Worm (Caenorhabditis elegans) whole organism, early embryonic: Measurements from ENCODE around the gene moc-5.

Source experiments
- B0310.2 ChIP-seq: sonication (generic microtip); optimal IDR thresholded peaks from 2 replicates; lab custom pipeline; 2016; ENCODE audit warnings: mild to moderate bottlenecking, missing genetic modification characterization, missing compliant biosample characterization
- F13C5.2 ChIP-seq: sonication (generic microtip); optimal IDR thresholded peaks from 2 replicates; lab custom pipeline; 2017; ENCODE audit warnings: mild to moderate bottlenecking, missing genetic modification characterization, inconsistent platforms, missing compliant biosample characterization
- aly-1 ChIP-seq: sonication (generic microtip); optimal IDR thresholded peaks from 2 replicates; lab custom pipeline; 2016; ENCODE audit warnings: missing genetic modification characterization, missing compliant biosample characterization
- ama-1 ChIP-seq: fragments of 150-350 bp; optimal IDR thresholded peaks from 2 replicates; lab custom pipeline; 2014
- ceh-13 ChIP-seq: fragments of 200-800 bp; sonication (Bioruptor generic); optimal IDR thresholded peaks from 2 replicates; lab custom pipeline; 2018; ENCODE audit warnings: mild to moderate bottlenecking, missing genetic modification characterization, missing compliant biosample characterization
- ceh-36 ChIP-seq: sonication (generic microtip); optimal IDR thresholded peaks from 2 replicates; lab custom pipeline; 2016; ENCODE audit warnings: missing genetic modification characterization, inconsistent platforms, missing compliant biosample characterization
- ets-7 ChIP-seq: sonication (generic microtip); optimal IDR thresholded peaks from 2 replicates; lab custom pipeline; 2016; ENCODE audit warnings: missing genotype, missing genetic modification characterization, missing compliant biosample characterization
- flt-1 ChIP-seq: fragments of 200-800 bp; sonication (Bioruptor generic); IDR thresholded peaks from 2 replicates; pipeline ENCODE4 v1.3.6; 2022; ENCODE audit warnings: missing genetic modification characterization, missing compliant biosample characterization
- hmbx-1 ChIP-seq: sonication (generic microtip); optimal IDR thresholded peaks from 2 replicates; lab custom pipeline; 2016; ENCODE audit warnings: mild to moderate bottlenecking, missing genetic modification characterization, missing compliant biosample characterization
- hmg-4 ChIP-seq: fragments of 200-800 bp; sonication (Bioruptor generic); optimal IDR thresholded peaks from 2 replicates; lab custom pipeline; 2018; ENCODE audit warnings: mild to moderate bottlenecking, missing genetic modification characterization, missing compliant biosample characterization
- hnd-1 ChIP-seq: sonication (generic microtip); optimal IDR thresholded peaks from 2 replicates; lab custom pipeline; 2016; ENCODE audit warnings: missing genetic modification characterization, missing compliant biosample characterization
- pes-1 ChIP-seq: fragments of 200-800 bp; sonication (Bioruptor generic); IDR thresholded peaks from 2 replicates; pipeline ENCODE4 v1.3.6; 2022; ENCODE audit warnings: missing genetic modification reagents, missing genetic modification characterization, missing compliant biosample characterization
- scrt-1 ChIP-seq: fragments of 200-800 bp; sonication (Bioruptor generic); IDR thresholded peaks from 2 replicates; pipeline ENCODE4 v1.3.6; 2022; ENCODE audit warnings: missing genetic modification characterization, missing compliant biosample characterization
- sea-1 ChIP-seq: fragments of 200-800 bp; sonication (Bioruptor generic); conservative IDR thresholded peaks from 2 replicates; pipeline ENCODE4 v1.3.6; 2022; ENCODE audit warnings: missing genetic modification characterization, missing compliant biosample characterization
- tbx-11 ChIP-seq: fragments of 200-800 bp; sonication (Bioruptor generic); IDR thresholded peaks from 2 replicates; pipeline ENCODE4 v1.3.6; 2022; ENCODE audit warnings: missing genetic modification characterization, missing compliant biosample characterization
- tbx-37 ChIP-seq: fragments of 200-800 bp; sonication (Bioruptor generic); conservative IDR thresholded peaks from 2 replicates; pipeline ENCODE4 v1.3.6; 2022; ENCODE audit warnings: missing genetic modification reagents, missing genetic modification characterization, missing compliant biosample characterization
- tra-4 ChIP-seq: sonication (generic microtip); optimal IDR thresholded peaks from 2 replicates; lab custom pipeline; 2017; ENCODE audit warnings: missing genetic modification characterization, missing compliant biosample characterization

The moc-5 gene

ce11 chrX:9587642-9588041 lies 21.9 kb upstream of the moc-5 start, which contains the start of gene gpx-3:
Gene gpx-3 (plus strand): TSS chrX:9587942.
- TF ChIP-seq B0310.2 (tag; lab: Kevin White, UChicago) (no peak), ama-1 (lab: Kevin White, UChicago) (no peak), F13C5.2 (no peak), hmg-4 (no peak), hmbx-1 (tag; lab: Kevin White, UChicago) (no peak), tbx-11 (GFP tag; lab: Robert Waterston, UW) (no peak), ceh-13 (GFP tag; lab: Kevin White, UChicago) (no peak), aly-1 (tag; lab: Kevin White, UChicago) (no peak), sea-1 (no peak), ets-7 (tag; lab: Kevin White, UChicago) (no peak), pes-1 (GFP tag; lab: Robert Waterston, UW) (no peak), scrt-1 (no peak), hnd-1 (tag; lab: Kevin White, UChicago) (no peak), flt-1 (GFP tag; lab: Robert Waterston, UW) (no peak), ceh-36 (tag; lab: Kevin White, UChicago) (no peak), tra-4 (tag; lab: Kevin White, UChicago) (no peak), tbx-37 (GFP tag; lab: Robert Waterston, UW) (no peak)

DNA sequence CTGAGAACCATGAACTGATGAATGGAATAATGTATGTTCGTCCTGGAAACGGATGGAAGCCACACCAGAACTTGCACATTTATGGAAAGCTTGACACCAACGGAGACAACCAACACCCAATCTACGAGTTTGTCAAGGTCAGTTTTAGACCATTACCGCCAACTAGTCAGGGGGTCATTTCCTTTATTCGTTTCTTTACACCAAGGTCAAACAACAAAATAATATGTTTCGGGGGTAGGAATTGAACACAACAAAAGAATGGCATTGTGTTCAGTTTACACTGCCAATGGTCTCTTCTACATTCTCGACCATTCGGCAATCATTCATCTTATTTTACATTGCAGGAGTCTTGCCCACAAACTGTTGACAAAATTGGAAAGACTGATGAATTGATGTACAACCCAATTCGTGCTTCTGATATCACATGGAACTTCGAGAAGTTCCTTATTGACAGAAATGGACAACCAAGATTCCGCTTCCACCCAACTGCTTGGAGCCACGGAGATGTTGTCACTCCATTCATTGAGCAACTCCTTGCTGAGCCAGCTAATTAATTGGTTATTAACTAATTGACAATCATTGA lies 19.9 kb upstream of the moc-5 start:
- no peak for TF ChIP-seq tra-4 (tag; lab: Kevin White, UChicago)
- no peak for TF ChIP-seq scrt-1
- TF ChIP-seq flt-1 (GFP tag; lab: Robert Waterston, UW) = no peak
- TF ChIP-seq B0310.2 (tag; lab: Kevin White, UChicago) = no peak
- TF ChIP-seq pes-1 (GFP tag; lab: Robert Waterston, UW) = no peak
- no peak for TF ChIP-seq hmbx-1 (tag; lab: Kevin White, UChicago)
- no peak for TF ChIP-seq aly-1 (tag; lab: Kevin White, UChicago)
- no peak for TF ChIP-seq tbx-37 (GFP tag; lab: Robert Waterston, UW)
- TF ChIP-seq hmg-4 = no peak
- TF ChIP-seq ets-7 (tag; lab: Kevin White, UChicago) = no peak
- TF ChIP-seq ama-1 (lab: Kevin White, UChicago) = no peak
- no peak for TF ChIP-seq hnd-1 (tag; lab: Kevin White, UChicago)
- TF ChIP-seq F13C5.2 = no peak
- TF ChIP-seq ceh-13 (GFP tag; lab: Kevin White, UChicago) = no peak
- no peak for TF ChIP-seq sea-1

DNA sequence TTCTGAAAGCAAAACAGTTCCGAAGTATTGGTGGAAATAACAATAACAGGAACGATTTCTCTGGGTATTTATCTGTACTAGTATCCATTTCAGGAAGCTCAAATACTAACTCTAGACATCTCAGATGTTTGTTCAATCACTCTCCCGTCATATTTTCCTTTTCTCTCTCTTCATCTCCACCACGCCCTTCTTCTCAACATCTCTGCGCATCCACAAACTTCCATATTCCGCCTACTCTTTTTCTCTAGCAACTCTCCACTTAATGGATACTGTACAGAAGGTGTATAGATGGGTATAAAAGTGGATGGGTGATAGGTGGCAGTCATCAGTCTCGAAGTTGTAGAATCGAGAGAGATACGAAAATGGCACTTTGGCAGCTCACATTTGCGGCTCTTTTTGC lies 18.6 kb upstream of the moc-5 start, which contains the start of gene gpx-5:
Gene gpx-5, plus strand, starts transcription at position 336 of the 400 bp plus-strand sequence.
- no peak for TF ChIP-seq ama-1 (lab: Kevin White, UChicago)
- no peak for TF ChIP-seq hnd-1 (tag; lab: Kevin White, UChicago)
- TF ChIP-seq tbx-37 (GFP tag; lab: Robert Waterston, UW) = no peak
- no peak for TF ChIP-seq scrt-1
- TF ChIP-seq pes-1 (GFP tag; lab: Robert Waterston, UW) = no peak
- no peak for TF ChIP-seq hmbx-1 (tag; lab: Kevin White, UChicago)

DNA sequence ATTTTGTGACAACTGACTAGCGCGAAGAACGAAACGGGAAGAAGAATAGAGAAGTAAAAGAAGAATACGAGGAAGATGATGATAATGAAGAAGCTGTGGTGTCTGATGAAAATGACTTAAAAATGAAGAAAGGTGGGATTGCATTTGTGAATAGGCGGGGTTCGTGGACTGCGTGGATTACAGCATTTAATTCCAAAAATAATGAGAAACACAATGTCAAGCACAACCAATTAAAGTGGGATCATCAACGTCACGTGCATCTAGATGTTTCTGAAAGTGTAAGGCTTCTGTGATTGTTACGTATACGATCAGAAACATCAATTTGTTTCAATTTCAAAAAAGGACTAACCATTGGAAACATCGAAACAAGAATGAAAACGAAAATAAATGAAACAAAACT lies 11.1 kb upstream of the moc-5 start, which contains the start of gene glb-17:
Gene glb-17, minus strand, starts transcription at position 101 of the 400 bp plus-strand sequence.
- no peak for TF ChIP-seq ceh-36 (tag; lab: Kevin White, UChicago)
- no peak for TF ChIP-seq hmg-4

- TF ChIP-seq ama-1 (lab: Kevin White, UChicago) (no peak), ceh-13 (GFP tag; lab: Kevin White, UChicago) (no peak), aly-1 (tag; lab: Kevin White, UChicago) (no peak), ets-7 (tag; lab: Kevin White, UChicago) (no peak), ceh-36 (tag; lab: Kevin White, UChicago) (no peak), hmbx-1 (tag; lab: Kevin White, UChicago) (no peak), B0310.2 (tag; lab: Kevin White, UChicago) (no peak), flt-1 (GFP tag; lab: Robert Waterston, UW) (no peak), sea-1 (no peak), tbx-37 (GFP tag; lab: Robert Waterston, UW) (no peak), F13C5.2 (no peak), hnd-1 (tag; lab: Kevin White, UChicago) (no peak), hmg-4 (no peak)
Measured at ce11 chrX:9568574-9568973, 2.8 kb upstream of the moc-5 start.

- TF ChIP-seq flt-1 (GFP tag; lab: Robert Waterston, UW) (no peak), scrt-1 (no peak), tbx-37 (GFP tag; lab: Robert Waterston, UW) (no peak), hmbx-1 (tag; lab: Kevin White, UChicago) (no peak), ama-1 (lab: Kevin White, UChicago) (no peak), tra-4 (tag; lab: Kevin White, UChicago) (no peak), aly-1 (tag; lab: Kevin White, UChicago) (no peak), ets-7 (tag; lab: Kevin White, UChicago) (no peak), pes-1 (GFP tag; lab: Robert Waterston, UW) (no peak), hnd-1 (tag; lab: Kevin White, UChicago) (no peak), tbx-11 (GFP tag; lab: Robert Waterston, UW) (no peak), F13C5.2 (no peak)
Measured at ce11 chrX:9566429-9566828, 648 bp upstream of the moc-5 start, which contains the start of gene F49E2.2. Gene F49E2.2 (plus strand): TSS chrX:9566729.

DNA sequence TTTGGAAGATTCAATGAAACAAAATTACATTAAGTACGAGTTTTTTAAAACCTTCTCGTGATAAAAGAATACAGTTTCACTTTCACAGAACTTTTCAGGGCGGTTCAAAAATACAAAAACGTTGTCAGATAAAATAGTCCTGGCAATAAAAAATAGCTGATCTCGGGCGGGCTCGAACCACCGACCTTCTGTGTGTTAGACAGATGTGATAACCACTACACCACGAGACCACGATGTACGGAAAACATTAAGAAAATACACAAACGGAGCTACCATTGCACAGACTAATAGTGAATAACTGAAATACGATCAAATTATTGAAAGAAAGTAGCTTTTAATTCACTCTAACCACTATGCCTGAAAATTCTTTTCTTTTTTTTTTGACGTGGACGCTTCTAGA lies 4.8 kb downstream of the moc-5 start:
- TF ChIP-seq pes-1 (GFP tag; lab: Robert Waterston, UW) = peak; percentile 70
- no peak for TF ChIP-seq F13C5.2
- 0 out of 2 replicates have a peak, but pooled peaks have one; percentile 23 for TF ChIP-seq sea-1
